Worm (Caenorhabditis elegans): ENCODE measurements around the gene gap-2.

ce11 chrX:9517106-9517505, 44.8 kb downstream of the gap-2 start, which contains the start of gene C07B5.2:
- no peak for TF ChIP-seq dao-5 (tag; optimal IDR thresholded peaks at IDR 0.05)
- no peak for TF ChIP-seq W03F9.2 (tag; optimal IDR thresholded peaks at IDR 0.05)

Measured in whole organism, L4/young adult.